Worm (Caenorhabditis elegans) whole organism, young adult: ENCODE data around the gene ZK228.10.
"Not testable (repeated sequence)": the region's sequence is repeated elsewhere in the genome, so short reads cannot be mapped to it uniquely, and the experiment has no call there.

Experiments used
- die-1 ChIP-seq: sonication (generic microtip); optimal IDR thresholded peaks from 2 replicates; lab custom pipeline; 2016; ENCODE audit warnings: missing genotype, mild to moderate bottlenecking, missing genetic modification characterization, missing compliant biosample characterization
- efl-1 ChIP-seq: fragments of 150-350 bp; optimal IDR thresholded peaks from 2 replicates; lab custom pipeline; 2014; ENCODE audit warnings: missing biosample characterization, missing genetic modification reagents, missing genetic modification characterization
- fkh-3 ChIP-seq: sonication (generic microtip); optimal IDR thresholded peaks from 2 replicates; lab custom pipeline; 2016; ENCODE audit warnings: mild to moderate bottlenecking, missing genetic modification characterization, missing compliant biosample characterization
- sea-2 ChIP-seq: fragments of 200-800 bp; sonication (Bioruptor generic); IDR thresholded peaks from 2 replicates; pipeline ENCODE4 v1.3.6; 2022; ENCODE audit warnings: missing genetic modification characterization, missing compliant biosample characterization

- not testable (repeated sequence) for TF ChIP-seq die-1; efl-1; sea-2 (GFP tag; lab: Robert Waterston, UW); fkh-3 (tag; lab: Kevin White, UChicago)
Measured at ce11 chrV:18415878-18416277, 40.8 kb upstream of the ZK228.10 start.
